Fruit fly (Drosophila melanogaster): Measurements from ENCODE around the gene CG6707.
A peak's percentile ranks its signal among the peaks of the same experiment; 100 is the strongest.

The CG6707 gene

DNA sequence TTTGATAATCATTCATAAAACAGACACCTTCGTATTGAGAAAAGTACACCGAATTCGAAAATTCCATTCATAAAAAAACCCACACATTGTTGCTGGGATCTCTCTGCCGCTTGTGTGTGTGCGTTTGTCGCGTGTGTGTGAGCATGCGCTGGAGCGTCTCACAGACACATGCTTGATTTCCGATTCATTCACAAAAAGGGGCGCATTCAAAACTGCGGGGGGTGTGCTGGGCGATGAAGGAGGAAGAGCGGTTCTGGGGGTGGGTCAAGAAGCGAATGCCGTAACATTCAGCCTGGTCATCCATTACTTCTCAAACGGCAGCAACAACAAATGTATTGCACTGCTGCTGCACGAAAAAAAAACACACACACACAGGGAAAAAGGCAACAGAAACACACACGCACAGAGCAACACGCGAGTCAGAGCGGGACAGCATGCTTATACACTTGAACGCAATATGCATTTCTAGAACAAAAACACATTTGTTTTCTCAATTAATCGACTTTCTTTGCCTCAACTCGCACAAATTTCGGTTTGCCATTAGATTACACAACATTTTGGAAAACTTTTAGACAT, 44.4 kb downstream of the CG6707 start (continued):
- TF ChIP-seq jing (GFP tag; optimal IDR thresholded peaks at IDR 0.05) (no peak), CoRest (tag; optimal IDR thresholded peaks at IDR 0.05) (no peak), CG18476 (GFP tag; optimal IDR thresholded peaks at IDR 0.05) (no peak), tgo (GFP tag; IDR thresholded peaks at IDR 0.05) (no peak), CG32767 (GFP tag; IDR thresholded peaks at IDR 0.05) (no peak; the same call in 1 of the 2 replicates), Ets65A (GFP tag) (no peak), CG15073 (GFP tag; optimal IDR thresholded peaks at IDR 0.05) (no peak), ken (GFP tag; IDR thresholded peaks at IDR 0.05) (no peak), CG4820 (GFP tag; optimal IDR thresholded peaks at IDR 0.05) (no peak), CG15479 (GFP tag; optimal IDR thresholded peaks at IDR 0.05) (peak; percentile 75), chn (GFP tag; optimal IDR thresholded peaks at IDR 0.05) (peak; percentile 67), hth (optimal IDR thresholded peaks at IDR 0.05) (no peak), Poxn (GFP tag; IDR thresholded peaks at IDR 0.05) (no peak), ewg (GFP tag; optimal IDR thresholded peaks at IDR 0.05) (peak; percentile 92), lov (optimal IDR thresholded peaks at IDR 0.05) (no peak), lov (GFP tag; IDR thresholded peaks at IDR 0.05) (no peak), insv (GFP tag; optimal IDR thresholded peaks at IDR 0.05) (no peak), CG34422 (GFP tag; IDR thresholded peaks at IDR 0.05) (peak; percentile 84; the same call in 2 of the 3 replicates), row (GFP tag; IDR thresholded peaks at IDR 0.05) (0 out of 3 replicates have a peak, but pooled peaks have one; percentile 20), bowl (GFP tag; IDR thresholded peaks at IDR 0.05) (no peak), CG34376 (GFP tag; optimal IDR thresholded peaks at IDR 0.05) (no peak), Drgx (GFP tag; IDR thresholded peaks at IDR 0.05) (peak; percentile 53; the same call in 1 of the 2 replicates), CG11093 (GFP tag; IDR thresholded peaks at IDR 0.05) (no peak), zen2 (GFP tag; IDR thresholded peaks at IDR 0.05; ENCODE audit: partially characterized antibody) (no peak), Fer2 (tag; optimal IDR thresholded peaks at IDR 0.05) (no peak), sens-2 (GFP tag; IDR thresholded peaks at IDR 0.05) (no peak), CG12071 (GFP tag; optimal IDR thresholded peaks at IDR 0.05) (peak; percentile 15), CG31224 (GFP tag; IDR thresholded peaks at IDR 0.05) (no peak), oc (tag; optimal IDR thresholded peaks at IDR 0.05) (no peak), Sry-δ (GFP tag; optimal IDR thresholded peaks at IDR 0.05) (no peak), gsb-n (tag; optimal IDR thresholded peaks at IDR 0.05) (no peak), sob (GFP tag; IDR thresholded peaks at IDR 0.05) (peak; percentile 40; the same call in 1 of the 2 replicates), crol (GFP tag; IDR thresholded peaks at IDR 0.05) (peak; percentile 97), CG3163 (GFP tag; optimal IDR thresholded peaks at IDR 0.05) (no peak), ssp (GFP tag; IDR thresholded peaks at IDR 0.05) (no peak), dmrt11E (tag; optimal IDR thresholded peaks at IDR 0.05) (no peak), CG9727 (GFP tag; optimal IDR thresholded peaks at IDR 0.05) (no peak), al (GFP tag; IDR thresholded peaks at IDR 0.05) (no peak), sqz (GFP tag; optimal IDR thresholded peaks at IDR 0.05) (peak; percentile 77), Oaz (GFP tag; IDR thresholded peaks at IDR 0.05) (no peak), CG8944 (GFP tag; optimal IDR thresholded peaks at IDR 0.05) (no peak), CG1602 (GFP tag; optimal IDR thresholded peaks at IDR 0.05) (no peak)

DNA sequence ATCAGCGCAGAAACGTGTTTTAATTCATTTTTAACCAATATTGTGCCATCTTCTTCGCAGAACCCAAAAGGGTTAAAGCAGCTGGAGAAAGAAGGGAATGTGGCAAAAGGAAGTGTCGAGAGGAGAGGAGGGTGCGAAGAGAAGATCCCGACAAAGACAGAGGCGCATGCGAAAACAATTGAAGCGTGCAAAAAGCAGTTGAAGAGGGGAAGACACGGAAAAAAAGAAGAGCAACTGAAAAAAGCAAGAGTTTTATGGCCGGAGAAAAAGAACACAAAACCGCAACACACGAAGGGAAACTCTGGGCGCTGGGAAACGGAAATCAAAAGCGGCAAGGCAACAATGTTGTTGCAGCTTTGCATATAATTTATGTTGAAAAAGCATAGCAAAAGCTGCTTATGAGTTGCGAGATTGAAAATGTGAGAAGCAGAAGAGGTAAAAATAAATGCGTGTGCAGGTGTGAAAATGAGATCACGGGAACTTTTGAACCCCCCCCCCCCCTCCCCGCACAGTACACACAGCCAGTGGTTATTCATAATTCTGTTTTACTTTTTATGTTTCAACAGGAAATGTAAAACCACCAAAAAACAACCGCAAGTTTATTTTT, 45.1 kb downstream of the CG6707 start:
- peak; percentile 46 for TF ChIP-seq nom (GFP tag; optimal IDR thresholded peaks at IDR 0.05)
- peak; percentile 47 for TF ChIP-seq Kr (GFP tag; optimal IDR thresholded peaks at IDR 0.05)
- TF ChIP-seq eve (GFP tag; optimal IDR thresholded peaks at IDR 0.05) = peak in 1 of 2 experiments; percentile 71
- no peak for TF ChIP-seq pros (GFP tag; optimal IDR thresholded peaks at IDR 0.05)
- TF ChIP-seq ttk (GFP tag; IDR thresholded peaks at IDR 0.05) = no peak
- no peak for TF ChIP-seq CG4282 (GFP tag; optimal IDR thresholded peaks at IDR 0.05)
- TF ChIP-seq ham (GFP tag; IDR thresholded peaks at IDR 0.05) = no peak
- TF ChIP-seq Dbx (GFP tag; IDR thresholded peaks at IDR 0.05) = no peak
- peak; percentile 80 for TF ChIP-seq Ets65A (GFP tag)
- TF ChIP-seq CG11695 (GFP tag; IDR thresholded peaks at IDR 0.05) = 0 out of 3 replicates have a peak, but pooled peaks have one; percentile 29
- 0 out of 3 replicates have a peak, but pooled peaks have one; percentile 28 for TF ChIP-seq CG2199 (GFP tag; IDR thresholded peaks at IDR 0.05)
- TF ChIP-seq hkb (optimal IDR thresholded peaks at IDR 0.05) = no peak
- 0 out of 2 replicates have a peak, but pooled peaks have one; percentile 31 for TF ChIP-seq hkb (GFP tag; IDR thresholded peaks at IDR 0.05)

Measured in whole organism, embryonic.